Worm (Caenorhabditis elegans): ENCODE data around the gene str-101.
"Not testable (repeated sequence)": the region's sequence is repeated elsewhere in the genome, so short reads cannot be mapped to it uniquely, and the experiment has no call there.

ce11 chrV:15670139-15670538 lies 41.7 kb downstream of the str-101 start, which contains the start of gene K06B4.15:
- not testable (repeated sequence) for TF ChIP-seq aly-2, aha-1 (tag; optimal IDR thresholded peaks at IDR 0.05)
